Fruit fly (Drosophila melanogaster) whole organism, embryonic: Measurements from ENCODE around the gene org-1.

Experiments used
- Aef1 ChIP-seq: fragments of 200-800 bp; sonication (Bioruptor generic); IDR thresholded peaks from 3 replicates; pipeline ENCODE4 v1.3.6; 2022; ENCODE audit warnings: missing biosample characterization, missing genetic modification characterization
- CG10209 ChIP-seq: fragments of 200-800 bp; sonication (Bioruptor generic); optimal IDR thresholded peaks from 3 replicates; lab custom pipeline; 2017; ENCODE audit warnings: missing biosample characterization, mild to moderate bottlenecking, missing genetic modification characterization, missing genetic modification reagents
- CG10321 ChIP-seq: fragments of 200-800 bp; sonication (Bioruptor generic); IDR thresholded peaks from 2 replicates; pipeline ENCODE4 v1.3.6; 2022; ENCODE audit warnings: missing biosample characterization, missing genetic modification characterization
- CG11560 ChIP-seq: fragments of 200-800 bp; sonication (Bioruptor generic); IDR thresholded peaks from 3 replicates; pipeline ENCODE4 v1.3.6; 2022; ENCODE audit warnings: missing biosample characterization, missing genetic modification characterization
- CG12104 ChIP-seq: fragments of 200-800 bp; sonication (Bioruptor generic); optimal IDR thresholded peaks from 3 replicates; lab custom pipeline; 2016; ENCODE audit warnings: missing biosample characterization, missing genetic modification characterization
- CG14014 ChIP-seq: fragments of 200-800 bp; sonication (Bioruptor generic); IDR thresholded peaks from 2 replicates; pipeline ENCODE4 v1.3.6; 2022; ENCODE audit warnings: missing biosample characterization, missing genetic modification characterization
- CG14710 ChIP-seq: fragments of 200-800 bp; sonication (Bioruptor generic); optimal IDR thresholded peaks from 3 replicates; lab custom pipeline; 2019; ENCODE audit warnings: missing biosample characterization, mild to moderate bottlenecking, missing genetic modification characterization, moderate library complexity
- CG17568 ChIP-seq: fragments of 200-800 bp; sonication (Bioruptor generic); optimal IDR thresholded peaks from 2 replicates; lab custom pipeline; 2018; ENCODE audit warnings: missing biosample characterization, mild to moderate bottlenecking, missing genetic modification characterization, moderate library complexity
- CG1792 ChIP-seq: fragments of 200-800 bp; sonication (Bioruptor generic); optimal IDR thresholded peaks from 2 replicates; lab custom pipeline; 2016; ENCODE audit warnings: missing biosample characterization, missing genetic modification characterization
- CG18262 ChIP-seq: fragments of 200-800 bp; optimal IDR thresholded peaks from 3 replicates; lab custom pipeline; 2019; ENCODE audit warnings: missing biosample characterization, mild to moderate bottlenecking, missing genetic modification characterization, moderate library complexity
- CG2199 ChIP-seq: fragments of 200-800 bp; sonication (Bioruptor generic); IDR thresholded peaks from 3 replicates; pipeline ENCODE4 v1.3.6; 2022; ENCODE audit warnings: missing biosample characterization, missing genetic modification characterization
- CG30431 ChIP-seq: fragments of 200-800 bp; sonication (Bioruptor generic); optimal IDR thresholded peaks from 2 replicates; lab custom pipeline; 2017; ENCODE audit warnings: missing biosample characterization, missing genetic modification characterization
- CG3163 ChIP-seq: fragments of 200-800 bp; sonication (Bioruptor generic); optimal IDR thresholded peaks from 3 replicates; lab custom pipeline; 2016; ENCODE audit warnings: missing biosample characterization, missing genetic modification characterization
- CG34224 ChIP-seq: fragments of 200-800 bp; sonication (Bioruptor generic); IDR thresholded peaks from 3 replicates; pipeline ENCODE4 v1.3.6; 2022; ENCODE audit warnings: missing biosample characterization, missing genetic modification characterization; ENCODE audit not compliant: partially characterized antibody
- CG34422 ChIP-seq: fragments of 200-800 bp; sonication (Bioruptor generic); IDR thresholded peaks from 3 replicates; pipeline ENCODE4 v1.3.6; 2022; ENCODE audit warnings: missing biosample characterization, missing genetic modification characterization
- CG4360 ChIP-seq: fragments of 200-800 bp; sonication (Bioruptor generic); IDR thresholded peaks from 2 replicates; pipeline ENCODE4 v1.3.6; 2022; ENCODE audit warnings: missing biosample characterization, missing genetic modification characterization
- CG7372 ChIP-seq: fragments of 200-800 bp; sonication (Bioruptor generic); IDR thresholded peaks from 2 replicates; pipeline ENCODE4 v1.3.6; 2022; ENCODE audit warnings: missing biosample characterization, missing genetic modification characterization
- CG8924 ChIP-seq: fragments of 200-800 bp; optimal IDR thresholded peaks from 3 replicates; lab custom pipeline; 2019; ENCODE audit warnings: missing biosample characterization, mild to moderate bottlenecking, missing genetic modification characterization, moderate library complexity
- CG8944 ChIP-seq: fragments of 200-800 bp; sonication (Bioruptor generic); optimal IDR thresholded peaks from 3 replicates; lab custom pipeline; 2016; ENCODE audit warnings: missing biosample characterization, missing genetic modification characterization
- CG9932 ChIP-seq: fragments of 200-800 bp; sonication (Bioruptor generic); IDR thresholded peaks from 2 replicates; pipeline ENCODE4 v1.3.6; 2022; ENCODE audit warnings: missing biosample characterization, missing genetic modification characterization
- Chrac-16 ChIP-seq: fragments of 200-800 bp; sonication (Bioruptor generic); optimal IDR thresholded peaks from 3 replicates; lab custom pipeline; 2016; ENCODE audit warnings: missing biosample characterization, missing genetic modification characterization
- Deaf1 ChIP-seq: fragments of 200-800 bp; optimal IDR thresholded peaks from 3 replicates; lab custom pipeline; 2019; ENCODE audit warnings: missing biosample characterization, mild to moderate bottlenecking, missing genetic modification characterization, moderate library complexity
- Dip2 ChIP-seq: fragments of 200-800 bp; sonication (Bioruptor generic); IDR thresholded peaks from 2 replicates; pipeline ENCODE4 v1.3.6; 2022; ENCODE audit warnings: missing biosample characterization, missing genetic modification characterization
- HLH4C ChIP-seq: fragments of 200-800 bp; sonication (Bioruptor generic); IDR thresholded peaks from 3 replicates; pipeline ENCODE4 v1.3.6; 2022; ENCODE audit warnings: missing biosample characterization, missing genetic modification characterization; ENCODE audit not compliant: partially characterized antibody
- Jarid2 ChIP-seq: fragments of 200-800 bp; sonication (Bioruptor generic); optimal IDR thresholded peaks from 3 replicates; lab custom pipeline; 2017; ENCODE audit warnings: mild to moderate bottlenecking, missing biosample characterization, missing genetic modification reagents, missing genetic modification characterization
- NC2α ChIP-seq: fragments of 200-800 bp; sonication (Bioruptor generic); optimal IDR thresholded peaks from 2 replicates; lab custom pipeline; 2016; ENCODE audit warnings: missing biosample characterization, missing genetic modification characterization
- Optix ChIP-seq: fragments of 200-800 bp; sonication (Bioruptor generic); IDR thresholded peaks from 3 replicates; pipeline ENCODE4 v1.3.6; 2022; ENCODE audit warnings: missing biosample characterization, missing genetic modification characterization
- Sin3A ChIP-seq: fragments of >200 bp; optimal IDR thresholded peaks from 2 replicates; lab custom pipeline; 2018
- Trl ChIP-seq, 3 experiments: fragments of >200 bp in 2 of 3; fragments of 200-800 bp in 1 of 3; sonication (Bioruptor generic) in 1 of 3; optimal IDR thresholded peaks; 2 replicates in 1 of 3; 3 replicates in 2 of 3; lab custom pipeline; 2016 to 2017; ENCODE audit warnings: missing biosample characterization in 1 of 3, missing genetic modification characterization in 1 of 3
- Vsx1 ChIP-seq: fragments of 200-800 bp; sonication (Bioruptor generic); optimal IDR thresholded peaks from 2 replicates; lab custom pipeline; 2017; ENCODE audit warnings: missing biosample characterization, mild to moderate bottlenecking, missing genetic modification characterization, missing genetic modification reagents
- ac ChIP-seq: fragments of 200-800 bp; sonication (Bioruptor generic); optimal IDR thresholded peaks from 3 replicates; lab custom pipeline; 2017; ENCODE audit warnings: missing biosample characterization, mild to moderate bottlenecking, missing genetic modification characterization
- caup ChIP-seq: fragments of 200-800 bp; sonication (Bioruptor generic); optimal IDR thresholded peaks from 3 replicates; lab custom pipeline; 2017; ENCODE audit warnings: missing biosample characterization, mild to moderate bottlenecking, missing genetic modification characterization, moderate library complexity; ENCODE audit not compliant: severe bottlenecking
- cg ChIP-seq: fragments of 200-800 bp; sonication (Bioruptor generic); optimal IDR thresholded peaks from 3 replicates; lab custom pipeline; 2019; ENCODE audit warnings: missing biosample characterization, mild to moderate bottlenecking, missing genetic modification characterization, moderate library complexity
- chn ChIP-seq: fragments of 200-800 bp; sonication (Bioruptor generic); optimal IDR thresholded peaks from 2 replicates; lab custom pipeline; 2016; ENCODE audit warnings: missing biosample characterization, missing genetic modification characterization
- dm ChIP-seq: fragments of 200-800 bp; sonication (Bioruptor generic); optimal IDR thresholded peaks from 3 replicates; lab custom pipeline; 2016; ENCODE audit warnings: missing biosample characterization, missing genetic modification characterization
- eve ChIP-seq, 2 experiments: fragments of >200 bp; optimal IDR thresholded peaks; 2 replicates each; lab custom pipeline; 2017; ENCODE audit warnings: missing biosample characterization in 2 of 2, missing genetic modification characterization in 2 of 2
- gro ChIP-seq: fragments of 200-800 bp; sonication (Bioruptor generic); optimal IDR thresholded peaks from 2 replicates; lab custom pipeline; 2016; ENCODE audit warnings: missing biosample characterization, missing genetic modification characterization
- lmd ChIP-seq: fragments of 200-800 bp; sonication (Bioruptor generic); IDR thresholded peaks from 2 replicates; pipeline ENCODE4 v1.3.6; 2022; ENCODE audit warnings: missing biosample characterization, missing genetic modification characterization
- mam ChIP-seq: fragments of 200-800 bp; sonication (Bioruptor generic); optimal IDR thresholded peaks from 3 replicates; lab custom pipeline; 2016; ENCODE audit warnings: missing biosample characterization, missing genetic modification characterization
- otp ChIP-seq: fragments of 200-800 bp; sonication (Bioruptor generic); IDR thresholded peaks from 3 replicates; pipeline ENCODE4, ENCODE4 v1.3.6; 2022; ENCODE audit warnings: missing biosample characterization, missing genetic modification characterization
- pb ChIP-seq: fragments of 200-800 bp; sonication (Bioruptor generic); optimal IDR thresholded peaks from 3 replicates; lab custom pipeline; 2016; ENCODE audit warnings: missing biosample characterization, missing genetic modification characterization
- pfk ChIP-seq: fragments of 200-800 bp; sonication (Bioruptor generic); optimal IDR thresholded peaks from 2 replicates; lab custom pipeline; 2018; ENCODE audit warnings: missing biosample characterization, mild to moderate bottlenecking, missing genetic modification characterization, moderate library complexity
- seq ChIP-seq: fragments of 200-800 bp; sonication (Bioruptor generic); IDR thresholded peaks from 2 replicates; pipeline ENCODE4 v1.3.6; 2022; ENCODE audit warnings: missing biosample characterization, missing genetic modification characterization
- sisA ChIP-seq: fragments of 200-800 bp; sonication (Bioruptor generic); IDR thresholded peaks from 2 replicates; pipeline ENCODE4 v1.3.6; 2022; ENCODE audit warnings: missing biosample characterization, missing genetic modification characterization
- toy ChIP-seq: fragments of 200-800 bp; sonication (Bioruptor generic); IDR thresholded peaks from 2 replicates; pipeline ENCODE4 v1.3.6; 2022; ENCODE audit warnings: missing biosample characterization, missing genetic modification characterization
- ttk ChIP-seq: fragments of 200-800 bp; sonication (Bioruptor generic); IDR thresholded peaks from 2 replicates; pipeline ENCODE4 v2.1.2; 2022; ENCODE audit warnings: missing biosample characterization, missing genetic modification characterization
- tup ChIP-seq: fragments of 200-800 bp; sonication (Bioruptor generic); optimal IDR thresholded peaks from 2 replicates; lab custom pipeline; 2016; ENCODE audit warnings: missing biosample characterization, mild to moderate bottlenecking, missing genetic modification characterization, moderate library complexity
- twi ChIP-seq: fragments of 200-800 bp; optimal IDR thresholded peaks from 2 replicates; lab custom pipeline; 2019; ENCODE audit warnings: missing biosample characterization, mild to moderate bottlenecking, missing genetic modification characterization, moderate library complexity
- vnd ChIP-seq: fragments of 200-800 bp; sonication (Bioruptor generic); IDR thresholded peaks from 3 replicates; pipeline ENCODE4 v1.3.6; 2022; ENCODE audit warnings: missing biosample characterization, missing genetic modification characterization; ENCODE audit not compliant: partially characterized antibody
- wor ChIP-seq: fragments of 200-800 bp; sonication (Bioruptor generic); IDR thresholded peaks from 2 replicates; pipeline ENCODE4 v1.3.6; 2022; ENCODE audit warnings: missing biosample characterization, missing genetic modification characterization
- yki ChIP-seq: fragments of >200 bp; optimal IDR thresholded peaks from 3 replicates; lab custom pipeline; 2018

Gene org-1

dm6 chrX:8455019-8455555 lies at the start of gene org-1 (continued):
- TF ChIP-seq pfk (GFP tag; lab: Kevin White, UChicago): peak; percentile 22
- TF ChIP-seq tup (GFP tag; lab: Kevin White, UChicago): peak; percentile 81
- TF ChIP-seq lmd (GFP tag; lab: Robert Waterston, UW): peak; percentile 98
- TF ChIP-seq seq (GFP tag; lab: Robert Waterston, UW): peak; percentile 97
- peak; percentile 61 for TF ChIP-seq CG3163 (GFP tag; lab: Kevin White, UChicago)
- TF ChIP-seq CG10321 (GFP tag; lab: Robert Waterston, UW): peak; percentile 73
- peak; percentile 82 for TF ChIP-seq CG12104 (GFP tag; lab: Kevin White, UChicago)
- TF ChIP-seq CG14710 (tag; lab: Kevin White, UChicago): peak; percentile 95
- no peak for TF ChIP-seq HLH4C (GFP tag; lab: Robert Waterston, UW)
- TF ChIP-seq twi (tag; lab: Kevin White, UChicago): peak; percentile 97
- TF ChIP-seq CG30431 (GFP tag; lab: Kevin White, UChicago): peak; percentile 95
- peak in 1 of 2 experiments; percentile 93 for TF ChIP-seq eve (GFP tag; optimal IDR thresholded peaks at IDR 0.05; lab: Kevin White, UChicago)
- peak; percentile 93 for TF ChIP-seq ac (GFP tag; lab: Kevin White, UChicago)
- TF ChIP-seq vnd (GFP tag; lab: Robert Waterston, UW): no peak
- peak; percentile 87 for TF ChIP-seq CG4360 (GFP tag; lab: Robert Waterston, UW)
- peak; percentile 99 for TF ChIP-seq CG34422
- TF ChIP-seq CG18262 (tag; lab: Kevin White, UChicago): peak; percentile 96
- peak; percentile 98 for TF ChIP-seq sisA
- peak; percentile 83 for TF ChIP-seq Vsx1 (GFP tag; lab: Kevin White, UChicago)
- TF ChIP-seq CG2199 (GFP tag; lab: Robert Waterston, UW): peak; percentile 98
- TF ChIP-seq pb (GFP tag; lab: Kevin White, UChicago): peak; percentile 47
- peak; percentile 76 for TF ChIP-seq dm (GFP tag; lab: Kevin White, UChicago)
- peak; percentile 63 for TF ChIP-seq Dip2 (GFP tag; lab: Robert Waterston, UW)
- no peak for TF ChIP-seq CG34224 (GFP tag; lab: Robert Waterston, UW)
- peak; percentile 60 for TF ChIP-seq gro
- peak; percentile 98 for TF ChIP-seq ttk (GFP tag; lab: Robert Waterston, UW)
- TF ChIP-seq otp (GFP tag; lab: Robert Waterston, UW): peak; percentile 98
- no peak for TF ChIP-seq yki (lab: Kevin White, UChicago)
- TF ChIP-seq caup (GFP tag; lab: Kevin White, UChicago): peak; percentile 89
- peak; percentile 94 for TF ChIP-seq CG8924 (tag; lab: Kevin White, UChicago)
- TF ChIP-seq Jarid2 (GFP tag; lab: Kevin White, UChicago): peak; percentile 73
- peak; percentile 89 for TF ChIP-seq chn (GFP tag; lab: Kevin White, UChicago)
- peak; percentile 96 for TF ChIP-seq CG14014 (GFP tag; lab: Robert Waterston, UW)
- peak; percentile 95 for TF ChIP-seq CG9932
- TF ChIP-seq CG8944 (GFP tag; lab: Kevin White, UChicago): peak; percentile 86
- no peak for TF ChIP-seq cg (GFP tag; lab: Kevin White, UChicago)
- TF ChIP-seq Aef1 (GFP tag; lab: Robert Waterston, UW): peak; percentile 97
- TF ChIP-seq mam: peak; percentile 85
- peak; percentile 90 for TF ChIP-seq CG17568 (GFP tag; lab: Kevin White, UChicago)
- TF ChIP-seq CG10209: peak; percentile 93
- TF ChIP-seq NC2α (GFP tag; lab: Kevin White, UChicago): peak; percentile 33
- peak; percentile 55 for TF ChIP-seq CG1792 (GFP tag; lab: Kevin White, UChicago)
- TF ChIP-seq CG7372: peak; percentile 98
- peak; percentile 95 for TF ChIP-seq toy (GFP tag; lab: Robert Waterston, UW)
- TF ChIP-seq Trl (optimal IDR thresholded peaks at IDR 0.05; lab: Kevin White, UChicago): no peak
- TF ChIP-seq Trl (GFP tag; optimal IDR thresholded peaks at IDR 0.05; lab: Kevin White, UChicago): peak; percentile 76
- TF ChIP-seq Chrac-16 (GFP tag; lab: Kevin White, UChicago): peak; percentile 96
- no peak for TF ChIP-seq Sin3A (lab: Kevin White, UChicago)
- peak; percentile 90 for TF ChIP-seq CG11560
- TF ChIP-seq Optix: peak; percentile 96
- TF ChIP-seq wor (GFP tag; lab: Robert Waterston, UW): peak; percentile 95
- peak; percentile 65 for TF ChIP-seq Deaf1 (tag; lab: Kevin White, UChicago)
